Worm (Caenorhabditis elegans): ENCODE results near the gene Y71H2B.8.
"Not testable (repeated sequence)": the region's sequence is repeated elsewhere in the genome, so short reads cannot be mapped to it uniquely, and the experiment has no call there.

Gene Y71H2B.8

DNA sequence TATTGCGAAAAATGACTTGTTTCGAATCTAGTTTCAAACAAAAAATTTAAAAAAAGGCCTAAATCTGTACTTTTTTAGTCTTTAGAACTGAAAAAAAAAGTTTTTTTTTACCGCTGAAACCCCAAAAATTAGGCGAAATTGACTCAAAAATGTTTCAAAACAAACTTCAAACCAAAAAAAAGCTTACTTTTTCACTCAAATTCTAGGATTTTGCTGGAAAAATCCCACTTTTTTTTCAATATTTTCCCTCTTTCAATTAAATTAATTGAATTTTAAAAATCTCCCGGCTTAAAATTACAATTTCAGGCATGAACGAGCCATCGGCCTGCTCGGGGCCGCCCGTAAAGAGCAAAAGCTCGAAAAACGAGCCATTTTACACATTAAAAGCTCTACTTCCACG is 18.7 kb downstream of the Y71H2B.8 start, which contains the start of gene mdt-19:
Gene mdt-19, plus strand, starts transcription at position 301 of the 400 bp plus-strand sequence.
- TF ChIP-seq dmd-4 (tag; optimal IDR thresholded peaks at IDR 0.05) (no peak), lin-13 (GFP tag; optimal IDR thresholded peaks at IDR 0.05) (no peak)

DNA sequence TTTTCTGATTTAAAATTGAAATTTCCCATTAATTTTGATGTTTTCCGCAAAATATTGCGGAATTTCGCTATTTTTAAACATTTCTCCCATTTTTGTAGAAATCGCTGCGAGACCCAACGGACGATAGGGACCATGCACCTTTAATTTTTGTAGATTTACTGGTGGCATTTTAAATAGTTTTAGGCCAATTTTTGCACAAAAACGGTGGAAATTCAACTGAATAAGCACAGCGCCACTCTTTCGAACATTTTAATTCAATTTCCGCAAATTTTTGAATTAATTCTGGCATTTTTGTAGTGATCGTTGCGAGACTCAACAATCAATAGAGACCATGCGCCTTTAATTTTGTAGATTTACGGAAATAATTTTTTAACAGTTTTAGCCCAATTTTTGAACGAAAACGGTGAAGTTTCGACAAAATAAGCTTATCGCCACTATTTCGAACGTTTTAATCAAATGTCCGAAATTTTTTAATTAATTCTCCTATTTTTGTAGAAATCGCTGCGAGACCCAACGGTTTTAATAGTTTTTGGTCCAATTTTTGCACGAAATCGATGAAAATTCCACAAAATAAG is 19.5 kb downstream of the Y71H2B.8 start:
- TF ChIP-seq unc-39 (tag; optimal IDR thresholded peaks at IDR 0.05): no peak
- TF ChIP-seq gmeb-1 (tag; optimal IDR thresholded peaks at IDR 0.05): no peak
- TF ChIP-seq ztf-1 (GFP tag; conservative IDR thresholded peaks at IDR 0.05): no peak
- no peak for TF ChIP-seq mbf-1 (tag; optimal IDR thresholded peaks at IDR 0.05)
- TF ChIP-seq nhr-77 (tag; optimal IDR thresholded peaks at IDR 0.05): no peak
- TF ChIP-seq unc-55 (GFP tag; optimal IDR thresholded peaks at IDR 0.05): no peak
- no peak for TF ChIP-seq crh-2 (tag; optimal IDR thresholded peaks at IDR 0.05)
- TF ChIP-seq nhr-6 (tag; optimal IDR thresholded peaks at IDR 0.05): no peak
- TF ChIP-seq unc-62 (GFP tag; optimal IDR thresholded peaks at IDR 0.05): no peak
- no peak for TF ChIP-seq sma-9 (GFP tag; optimal IDR thresholded peaks at IDR 0.05)
- TF ChIP-seq sma-9 (tag; optimal IDR thresholded peaks at IDR 0.05): no peak
- TF ChIP-seq egl-27 (tag; optimal IDR thresholded peaks at IDR 0.05): no peak
- TF ChIP-seq blmp-1 (tag; optimal IDR thresholded peaks at IDR 0.05; ENCODE audit: insufficient read depth): no peak
- no peak for TF ChIP-seq ama-1 (optimal IDR thresholded peaks at IDR 0.05)
- TF ChIP-seq dmd-4 (tag; optimal IDR thresholded peaks at IDR 0.05): no peak
- TF ChIP-seq Y55F3AM.14 (GFP tag; optimal IDR thresholded peaks at IDR 0.05): no peak

DNA sequence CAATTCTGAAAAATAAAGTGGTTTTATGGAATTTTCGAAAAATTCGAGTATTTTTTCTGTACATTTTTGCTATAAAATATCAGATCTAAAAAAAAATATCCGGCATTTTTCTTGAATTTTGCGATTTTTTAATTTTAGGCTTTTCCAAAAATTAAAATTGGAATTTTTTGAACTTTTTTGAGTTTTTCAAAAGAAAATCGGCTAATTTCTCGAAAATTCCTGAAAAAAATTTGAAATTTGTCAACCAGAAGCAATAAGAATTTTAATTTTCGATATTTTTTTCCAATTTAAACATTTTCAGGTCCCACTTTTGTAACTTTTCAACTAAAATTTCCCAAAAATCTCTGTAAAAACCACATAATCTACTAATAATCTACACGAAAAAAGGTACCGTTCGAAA is 24.6 kb downstream of the Y71H2B.8 start, which contains the start of gene Y71H2B.11:
Gene Y71H2B.11, plus strand, starts transcription at position 301 of the 400 bp plus-strand sequence.
- TF ChIP-seq ama-1 (optimal IDR thresholded peaks at IDR 0.05): no peak
- no peak for TF ChIP-seq nhr-10 (tag; optimal IDR thresholded peaks at IDR 0.05)
- no peak for TF ChIP-seq unc-55 (GFP tag; optimal IDR thresholded peaks at IDR 0.05)
- no peak for TF ChIP-seq snpc-4 (tag; optimal IDR thresholded peaks at IDR 0.05)

DNA sequence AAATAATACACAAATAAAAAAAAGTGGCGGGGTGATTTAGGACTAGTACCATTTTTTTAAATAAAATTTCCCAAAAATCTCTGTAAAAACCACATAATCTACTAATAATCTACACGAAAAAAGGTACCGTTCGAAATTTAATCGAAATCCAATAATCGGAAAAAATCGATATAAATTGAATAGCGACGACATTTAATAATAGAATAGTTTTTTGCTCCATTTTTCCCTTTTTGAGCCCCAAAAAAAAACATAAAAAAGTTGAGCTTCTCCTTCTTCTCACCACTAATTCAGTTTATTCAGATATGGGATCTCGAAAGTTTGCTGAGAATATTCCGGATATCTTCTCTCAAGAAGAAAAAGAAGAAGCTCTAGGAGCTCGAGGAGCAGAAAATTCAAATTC is 28.6 kb downstream of the Y71H2B.8 start, which contains the start of gene Y71H2B.5:
Gene Y71H2B.5, plus strand, starts transcription at position 301 of the 400 bp plus-strand sequence.
- not testable (repeated sequence) for TF ChIP-seq skn-1 (tag; optimal IDR thresholded peaks at IDR 0.05); nhr-129 (tag; optimal IDR thresholded peaks at IDR 0.05); sma-9 (GFP tag; optimal IDR thresholded peaks at IDR 0.05); sma-9 (tag; optimal IDR thresholded peaks at IDR 0.05)

DNA sequence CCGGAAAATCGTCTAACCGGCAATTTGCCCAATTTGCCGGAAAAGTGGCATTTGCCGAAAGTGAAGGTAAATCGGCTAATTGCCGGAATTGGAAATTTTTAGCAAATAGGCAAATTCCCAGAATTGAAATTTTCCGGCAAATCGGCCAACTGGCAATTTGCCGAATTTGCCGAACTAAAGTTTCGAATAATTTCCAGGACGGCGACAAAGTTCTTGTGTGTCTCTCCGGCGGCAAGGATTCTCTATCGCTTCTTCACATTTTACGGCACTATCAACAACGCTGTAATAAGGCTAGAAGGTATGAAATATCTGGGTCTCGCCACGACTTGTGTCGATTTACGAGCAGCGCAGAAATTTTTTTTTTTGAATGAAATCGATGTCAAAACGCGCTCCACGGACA is 37.1 kb downstream of the Y71H2B.8 start:
- no peak for TF ChIP-seq ZK546.5 (tag; optimal IDR thresholded peaks at IDR 0.05)
- no peak for TF ChIP-seq dmd-4 (tag; optimal IDR thresholded peaks at IDR 0.05)
- no peak for TF ChIP-seq nhr-23 (tag; optimal IDR thresholded peaks at IDR 0.05)
- TF ChIP-seq nhr-11 (tag; optimal IDR thresholded peaks at IDR 0.05): no peak
- TF ChIP-seq alr-1 (tag; optimal IDR thresholded peaks at IDR 0.05): no peak
- TF ChIP-seq aly-2 (tag; optimal IDR thresholded peaks at IDR 0.05): no peak
- no peak for TF ChIP-seq elt-1 (tag; optimal IDR thresholded peaks at IDR 0.05)
- TF ChIP-seq C34F6.9 (tag; optimal IDR thresholded peaks at IDR 0.05): no peak
- TF ChIP-seq mab-5 (tag; optimal IDR thresholded peaks at IDR 0.05): no peak
- no peak for TF ChIP-seq lsy-2 (tag; optimal IDR thresholded peaks at IDR 0.05)
- TF ChIP-seq gmeb-1 (tag; optimal IDR thresholded peaks at IDR 0.05): no peak
- no peak for TF ChIP-seq nhr-10 (tag; optimal IDR thresholded peaks at IDR 0.05)
- TF ChIP-seq R02D3.7 (tag; optimal IDR thresholded peaks at IDR 0.05): no peak
- TF ChIP-seq mdl-1 (tag; optimal IDR thresholded peaks at IDR 0.05): no peak
- no peak for TF ChIP-seq nhr-237 (tag; optimal IDR thresholded peaks at IDR 0.05)
- no peak for TF ChIP-seq crh-2 (tag; optimal IDR thresholded peaks at IDR 0.05)

DNA sequence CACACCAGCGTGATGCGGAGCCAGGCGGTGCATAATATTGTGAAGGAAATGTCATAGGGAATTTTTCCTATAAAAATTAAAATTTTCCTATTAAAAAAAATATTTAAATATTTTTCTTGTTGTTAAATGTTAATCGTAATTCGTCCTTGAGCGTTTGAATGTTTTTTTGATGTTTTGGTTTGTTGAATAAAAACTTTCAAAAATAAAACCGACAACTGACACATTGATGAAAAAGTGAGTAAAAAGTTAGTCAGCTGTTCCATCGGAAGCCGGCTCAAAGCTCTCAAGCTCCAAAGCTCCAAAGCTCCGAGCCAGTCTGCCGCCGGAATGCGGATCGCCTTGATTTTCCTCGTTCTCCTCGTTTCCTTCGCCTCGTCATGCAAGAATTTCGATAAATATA is 39.6 kb downstream of the Y71H2B.8 start, which contains the start of gene Y71H2B.4:
Gene Y71H2B.4, plus strand, starts transcription at position 301 of the 400 bp plus-strand sequence.
- TF ChIP-seq nhr-10 (tag; optimal IDR thresholded peaks at IDR 0.05) (no peak), lsy-2 (tag; optimal IDR thresholded peaks at IDR 0.05) (no peak), ZK546.5 (tag; optimal IDR thresholded peaks at IDR 0.05) (no peak), Y55F3AM.14 (GFP tag; optimal IDR thresholded peaks at IDR 0.05) (no peak), nhr-12 (tag; optimal IDR thresholded peaks at IDR 0.05) (no peak), mdl-1 (tag; optimal IDR thresholded peaks at IDR 0.05) (no peak), gmeb-1 (tag; optimal IDR thresholded peaks at IDR 0.05) (no peak), ztf-4 (tag; optimal IDR thresholded peaks at IDR 0.05) (no peak), ztf-11 (tag; optimal IDR thresholded peaks at IDR 0.05) (no peak), nhr-237 (tag; optimal IDR thresholded peaks at IDR 0.05) (no peak), ama-1 (optimal IDR thresholded peaks at IDR 0.05) (no peak), elt-1 (tag; optimal IDR thresholded peaks at IDR 0.05) (no peak)
